Worm (Caenorhabditis elegans): ENCODE data around the gene mel-11.

- TF ChIP-seq ceh-82 (tag; optimal IDR thresholded peaks at IDR 0.05) (no peak), ztf-11 (tag; optimal IDR thresholded peaks at IDR 0.05) (no peak), skn-1 (tag; optimal IDR thresholded peaks at IDR 0.05) (no peak), alr-1 (tag; optimal IDR thresholded peaks at IDR 0.05) (no peak), elt-1 (tag; optimal IDR thresholded peaks at IDR 0.05) (no peak), nhr-11 (tag; optimal IDR thresholded peaks at IDR 0.05) (no peak), aly-2 (tag; optimal IDR thresholded peaks at IDR 0.05) (no peak), unc-62 (GFP tag; optimal IDR thresholded peaks at IDR 0.05) (no peak), elt-3 (tag; optimal IDR thresholded peaks at IDR 0.05) (no peak), ama-1 (optimal IDR thresholded peaks at IDR 0.05) (no peak), snpc-4 (tag; optimal IDR thresholded peaks at IDR 0.05) (no peak), F13H6.1 (tag; optimal IDR thresholded peaks at IDR 0.05) (no peak), nhr-23 (tag; optimal IDR thresholded peaks at IDR 0.05) (no peak), nhr-237 (tag; optimal IDR thresholded peaks at IDR 0.05) (no peak)
Measured at ce11 chrII:9369394-9369793, 11.1 kb downstream of the mel-11 start.
